Fruit fly (Drosophila melanogaster) whole organism, embryonic: ENCODE data around the gene Wdfy2.

ENCODE experiments used
- CG10274 ChIP-seq: fragments of 200-800 bp; sonication (Bioruptor generic); optimal IDR thresholded peaks from 3 replicates; lab custom pipeline; 2017; ENCODE audit warnings: missing biosample characterization, mild to moderate bottlenecking, missing genetic modification characterization
- CG10431 ChIP-seq: fragments of 200-800 bp; sonication (Bioruptor generic); optimal IDR thresholded peaks from 3 replicates; lab custom pipeline; 2018; ENCODE audit warnings: missing biosample characterization, mild to moderate bottlenecking, missing genetic modification characterization
- CG10979 ChIP-seq: fragments of 200-800 bp; sonication (Bioruptor generic); optimal IDR thresholded peaks from 2 replicates; lab custom pipeline; 2018; ENCODE audit warnings: missing biosample characterization, mild to moderate bottlenecking, missing genetic modification characterization, moderate library complexity
- CG11247 ChIP-seq: fragments of 200-800 bp; sonication (Bioruptor generic); IDR thresholded peaks from 2 replicates; pipeline ENCODE4 v1.3.6; 2022; ENCODE audit warnings: missing biosample characterization, missing genetic modification characterization
- CG14965 ChIP-seq: fragments of 200-800 bp; sonication (Bioruptor generic); optimal IDR thresholded peaks from 2 replicates; lab custom pipeline; 2016; ENCODE audit warnings: missing biosample characterization, missing genetic modification characterization, borderline replicate concordance
- CG15479 ChIP-seq: fragments of 200-800 bp; sonication (Bioruptor generic); optimal IDR thresholded peaks from 3 replicates; lab custom pipeline; 2019; ENCODE audit warnings: missing biosample characterization, mild to moderate bottlenecking, missing genetic modification characterization, moderate library complexity
- CG17829 ChIP-seq: fragments of 200-800 bp; optimal IDR thresholded peaks from 2 replicates; lab custom pipeline; 2019; ENCODE audit warnings: missing biosample characterization, mild to moderate bottlenecking, missing genetic modification characterization, moderate library complexity
- CG17912 ChIP-seq: fragments of 200-800 bp; sonication (Bioruptor generic); optimal IDR thresholded peaks from 2 replicates; lab custom pipeline; 2018; ENCODE audit warnings: missing biosample characterization, mild to moderate bottlenecking, missing genetic modification characterization
- CG18764 ChIP-seq: fragments of 200-800 bp; sonication (Bioruptor generic); optimal IDR thresholded peaks from 3 replicates; lab custom pipeline; 2016; ENCODE audit warnings: missing biosample characterization, missing genetic modification characterization
- CG2199 ChIP-seq: fragments of 200-800 bp; sonication (Bioruptor generic); IDR thresholded peaks from 3 replicates; pipeline ENCODE4 v1.3.6; 2022; ENCODE audit warnings: missing biosample characterization, missing genetic modification characterization
- CG34376 ChIP-seq: fragments of 200-800 bp; sonication (Bioruptor generic); optimal IDR thresholded peaks from 2 replicates; lab custom pipeline; 2018; ENCODE audit warnings: missing biosample characterization, mild to moderate bottlenecking, missing genetic modification characterization
- CG6689 ChIP-seq: fragments of 200-800 bp; sonication (Bioruptor generic); IDR thresholded peaks from 2 replicates; pipeline ENCODE4 v1.3.6; 2022; ENCODE audit warnings: missing biosample characterization, missing genetic modification characterization
- CG6813 ChIP-seq: fragments of 200-800 bp; sonication (Bioruptor generic); optimal IDR thresholded peaks from 2 replicates; lab custom pipeline; 2017; ENCODE audit warnings: missing biosample characterization, missing genetic modification characterization, mild to moderate bottlenecking, moderate library complexity, missing genetic modification reagents
- CG7745 ChIP-seq: fragments of 200-800 bp; sonication (Bioruptor generic); optimal IDR thresholded peaks from 2 replicates; lab custom pipeline; 2018; ENCODE audit warnings: missing biosample characterization, mild to moderate bottlenecking, missing genetic modification characterization, moderate library complexity
- CG9876 ChIP-seq: fragments of 200-800 bp; sonication (Bioruptor generic); optimal IDR thresholded peaks from 2 replicates; lab custom pipeline; 2016; ENCODE audit warnings: missing biosample characterization, missing genetic modification characterization
- CTCF ChIP-seq: fragments of 200-800 bp; sonication (Bioruptor generic); optimal IDR thresholded peaks from 2 replicates; lab custom pipeline; 2017; ENCODE audit warnings: missing biosample characterization, mild to moderate bottlenecking, missing genetic modification characterization, moderate library complexity
- HmgD ChIP-seq: fragments of 200-800 bp; sonication (Bioruptor generic); optimal IDR thresholded peaks from 3 replicates; lab custom pipeline; 2016; ENCODE audit warnings: missing biosample characterization, missing genetic modification characterization
- Hmx ChIP-seq: fragments of 200-800 bp; sonication (Bioruptor generic); optimal IDR thresholded peaks from 2 replicates; lab custom pipeline; 2016; ENCODE audit warnings: missing biosample characterization, missing genetic modification characterization
- Jarid2 ChIP-seq: fragments of 200-800 bp; sonication (Bioruptor generic); optimal IDR thresholded peaks from 3 replicates; lab custom pipeline; 2017; ENCODE audit warnings: mild to moderate bottlenecking, missing biosample characterization, missing genetic modification reagents, missing genetic modification characterization
- Max ChIP-seq: fragments of 200-800 bp; sonication (Bioruptor generic); optimal IDR thresholded peaks from 2 replicates; lab custom pipeline; 2016; ENCODE audit warnings: missing biosample characterization, mild to moderate bottlenecking, missing genetic modification characterization
- Stat92E ChIP-seq, 3 experiments: fragments of >200 bp in 2 of 3; fragments of 200-800 bp in 1 of 3; sonication (Bioruptor generic) in 1 of 3; optimal IDR thresholded peaks; 2 replicates each; lab custom pipeline; 2017 to 2019; ENCODE audit warnings: missing biosample characterization in 3 of 3, missing genetic modification characterization in 3 of 3, mild to moderate bottlenecking in 1 of 3, moderate library complexity in 1 of 3
- br ChIP-seq: fragments of >200 bp; optimal IDR thresholded peaks from 2 replicates; lab custom pipeline; 2017
- bsh ChIP-seq, 2 experiments: fragments of 200-800 bp; sonication (Bioruptor generic); optimal IDR thresholded peaks; 2 replicates each; lab custom pipeline; 2017 to 2018; ENCODE audit warnings: mild to moderate bottlenecking in 2 of 2, missing biosample characterization in 2 of 2, missing genetic modification characterization in 2 of 2, moderate library complexity in 1 of 2
- cad ChIP-seq: fragments of >200 bp; optimal IDR thresholded peaks from 2 replicates; lab custom pipeline; 2017; ENCODE audit warnings: missing biosample characterization, missing genetic modification characterization
- cg ChIP-seq: fragments of 200-800 bp; sonication (Bioruptor generic); optimal IDR thresholded peaks from 3 replicates; lab custom pipeline; 2019; ENCODE audit warnings: missing biosample characterization, mild to moderate bottlenecking, missing genetic modification characterization, moderate library complexity
- croc ChIP-seq: fragments of 200-800 bp; sonication (Bioruptor generic); conservative IDR thresholded peaks from 3 replicates; pipeline ENCODE4 v1.3.6; 2022; ENCODE audit warnings: missing biosample characterization, missing genetic modification characterization
- cwo ChIP-seq: fragments of 200-800 bp; sonication (Bioruptor generic); optimal IDR thresholded peaks from 3 replicates; lab custom pipeline; 2017; ENCODE audit warnings: missing biosample characterization, missing genetic modification characterization, mild to moderate bottlenecking, moderate library complexity, missing genetic modification reagents
- dm ChIP-seq: fragments of 200-800 bp; sonication (Bioruptor generic); optimal IDR thresholded peaks from 3 replicates; lab custom pipeline; 2016; ENCODE audit warnings: missing biosample characterization, missing genetic modification characterization
- dmrt99B ChIP-seq: fragments of 200-800 bp; sonication (Bioruptor generic); optimal IDR thresholded peaks from 2 replicates; lab custom pipeline; 2018; ENCODE audit warnings: missing biosample characterization, mild to moderate bottlenecking, missing genetic modification characterization, moderate library complexity
- exex ChIP-seq: fragments of 200-800 bp; sonication (Bioruptor generic); optimal IDR thresholded peaks from 4 replicates; lab custom pipeline; 2018; ENCODE audit warnings: missing biosample characterization, mild to moderate bottlenecking, missing genetic modification characterization, moderate library complexity
- fd3F ChIP-seq: fragments of 200-800 bp; sonication (Bioruptor generic); optimal IDR thresholded peaks from 2 replicates; lab custom pipeline; 2018; ENCODE audit warnings: missing biosample characterization, mild to moderate bottlenecking, missing genetic modification characterization, moderate library complexity
- hbn ChIP-seq: fragments of 200-800 bp; sonication (Bioruptor generic); IDR thresholded peaks from 2 replicates; pipeline ENCODE4 v1.3.6; 2022; ENCODE audit warnings: missing biosample characterization, missing genetic modification characterization; ENCODE audit not compliant: partially characterized antibody
- klu ChIP-seq: fragments of 200-800 bp; sonication (Bioruptor generic); IDR thresholded peaks from 2 replicates; pipeline ENCODE4 v1.3.6; 2022; ENCODE audit warnings: missing biosample characterization, missing genetic modification characterization
- lilli ChIP-seq: fragments of 200-800 bp; sonication (Bioruptor generic); optimal IDR thresholded peaks from 3 replicates; lab custom pipeline; 2016; ENCODE audit warnings: missing biosample characterization, missing genetic modification characterization
- mirr ChIP-seq: fragments of 200-800 bp; sonication (Bioruptor generic); optimal IDR thresholded peaks from 3 replicates; lab custom pipeline; 2018; ENCODE audit warnings: missing biosample characterization, mild to moderate bottlenecking, missing genetic modification characterization
- nerfin-2 ChIP-seq: fragments of 200-800 bp; sonication (Bioruptor generic); IDR thresholded peaks from 2 replicates; pipeline ENCODE4 v1.3.6; 2022; ENCODE audit warnings: missing biosample characterization, missing genetic modification characterization; ENCODE audit not compliant: partially characterized antibody
- nmo ChIP-seq: fragments of 200-800 bp; sonication (Bioruptor generic); optimal IDR thresholded peaks from 2 replicates; lab custom pipeline; 2018; ENCODE audit warnings: missing biosample characterization, mild to moderate bottlenecking, missing genetic modification characterization, moderate library complexity
- sug ChIP-seq: fragments of 200-800 bp; optimal IDR thresholded peaks from 2 replicates; lab custom pipeline; 2019; ENCODE audit warnings: missing biosample characterization, mild to moderate bottlenecking, missing genetic modification characterization, moderate library complexity
- wdn ChIP-seq: fragments of 200-800 bp; sonication (Bioruptor generic); IDR thresholded peaks from 2 replicates; pipeline ENCODE4 v1.3.6; 2022; ENCODE audit warnings: missing biosample characterization, missing genetic modification characterization
- z ChIP-seq: fragments of 200-800 bp; sonication (Bioruptor generic); IDR thresholded peaks from 3 replicates; pipeline ENCODE4 v1.3.6; 2022; ENCODE audit warnings: missing biosample characterization, missing genetic modification characterization
- zen ChIP-seq: fragments of 200-800 bp; sonication (Bioruptor generic); optimal IDR thresholded peaks from 3 replicates; lab custom pipeline; 2018; ENCODE audit warnings: missing biosample characterization, mild to moderate bottlenecking, missing genetic modification characterization, moderate library complexity

The Wdfy2 gene

dm6 chr2L:10455944-10456520, 32.9 kb downstream of the Wdfy2 start:
- TF ChIP-seq exex (tag; lab: Kevin White, UChicago) (peak; percentile 80), CG2199 (0 out of 3 replicates have a peak, but pooled peaks have one; percentile 56), bsh (GFP tag; optimal IDR thresholded peaks at IDR 0.05; lab: Kevin White, UChicago) (no peak), sug (tag; lab: Kevin White, UChicago) (peak; percentile 75)

dm6 chr2L:10457191-10457899, 34.3 kb downstream of the Wdfy2 start, which contains the start of the genes LManI and LManII:
LManI (minus strand) TSS chr2L:10457241.
LManII (plus strand) TSS chr2L:10457658.
- TF ChIP-seq cad (GFP tag; lab: Kevin White, UChicago) = peak; percentile 16
- 0 out of 3 replicates have a peak, but pooled peaks have one; percentile 54 for TF ChIP-seq z (GFP tag; lab: Robert Waterston, UW)
- no peak for TF ChIP-seq Max
- TF ChIP-seq HmgD (GFP tag; lab: Kevin White, UChicago) = no peak
- TF ChIP-seq dmrt99B (tag; lab: Kevin White, UChicago) = no peak
- TF ChIP-seq cg (GFP tag; lab: Kevin White, UChicago) = peak; percentile 55
- TF ChIP-seq CG34376 = peak; percentile 9
- TF ChIP-seq exex (tag; lab: Kevin White, UChicago) = peak; percentile 68
- peak in 1 of 3 experiments; percentile 19 for TF ChIP-seq Stat92E (GFP tag; optimal IDR thresholded peaks at IDR 0.05; lab: Kevin White, UChicago)
- TF ChIP-seq CG17829 (tag; lab: Kevin White, UChicago) = peak; percentile 80
- TF ChIP-seq nmo (GFP tag; lab: Kevin White, UChicago) = no peak
- TF ChIP-seq CG15479 = peak; percentile 47
- TF ChIP-seq Jarid2 (GFP tag; lab: Kevin White, UChicago) = peak; percentile 74
- TF ChIP-seq CG10274 (GFP tag; lab: Kevin White, UChicago) = no peak

- no peak for TF ChIP-seq dm (GFP tag; lab: Kevin White, UChicago)
- peak; percentile 88 for TF ChIP-seq CG14965 (GFP tag; lab: Kevin White, UChicago)
- no peak for TF ChIP-seq croc
- TF ChIP-seq CG6689 (GFP tag; lab: Robert Waterston, UW) = no peak
- TF ChIP-seq nerfin-2 = no peak
- TF ChIP-seq CG10979 (tag; lab: Kevin White, UChicago) = peak; percentile 56
- TF ChIP-seq klu (GFP tag; lab: Robert Waterston, UW) = no peak
- no peak for TF ChIP-seq CG18764 (GFP tag; lab: Kevin White, UChicago)
- TF ChIP-seq CG6813 (GFP tag; lab: Kevin White, UChicago) = no peak
- no peak for TF ChIP-seq zen (tag; lab: Kevin White, UChicago)
- TF ChIP-seq cwo (GFP tag; lab: Kevin White, UChicago) = no peak
- no peak for TF ChIP-seq hbn (GFP tag; lab: Robert Waterston, UW)
- TF ChIP-seq CG17912 (GFP tag; lab: Kevin White, UChicago) = no peak
- no peak for TF ChIP-seq lilli (GFP tag; lab: Kevin White, UChicago)
- TF ChIP-seq CG10431 (GFP tag; lab: Kevin White, UChicago) = no peak
- TF ChIP-seq CG11247 (GFP tag; lab: Robert Waterston, UW) = no peak
- TF ChIP-seq mirr (GFP tag; lab: Kevin White, UChicago) = no peak
- TF ChIP-seq CTCF (GFP tag; lab: Kevin White, UChicago) = peak; percentile 80
- no peak for TF ChIP-seq CG7745 (tag; lab: Kevin White, UChicago)
- no peak for TF ChIP-seq wdn
- no peak for TF ChIP-seq fd3F (GFP tag; lab: Kevin White, UChicago)
- TF ChIP-seq CG9876 (GFP tag; lab: Kevin White, UChicago) = no peak
- TF ChIP-seq br = no peak
- TF ChIP-seq Hmx = no peak
Observed at dm6 chr2L:10458979-10459378, 35.9 kb downstream of the Wdfy2 start.
